Fruit fly (Drosophila melanogaster): ENCODE measurements around the gene Cyp4ae1.

Cyp4ae1 gene

dm6 chrX:2219899-2220298, 41.1 kb downstream of the Cyp4ae1 start (continued):
- TF ChIP-seq aop (GFP tag; IDR thresholded peaks at IDR 0.05) (no peak), Dref (GFP tag; IDR thresholded peaks at IDR 0.05) (no peak), CkIIα-i1 (GFP tag; IDR thresholded peaks at IDR 0.05) (no peak), CG12942 (GFP tag; optimal IDR thresholded peaks at IDR 0.05) (no peak), peb (GFP tag; IDR thresholded peaks at IDR 0.05) (no peak), CG15696 (tag; optimal IDR thresholded peaks at IDR 0.05) (no peak), al (GFP tag; IDR thresholded peaks at IDR 0.05) (no peak), ttk (GFP tag; IDR thresholded peaks at IDR 0.05) (0 out of 2 replicates have a peak, but pooled peaks have one; percentile 7), CG7271 (tag; optimal IDR thresholded peaks at IDR 0.05) (no peak), CG2116 (GFP tag; optimal IDR thresholded peaks at IDR 0.05) (no peak), ara (GFP tag; IDR thresholded peaks at IDR 0.05) (no peak), CG31441 (GFP tag; IDR thresholded peaks at IDR 0.05) (0 out of 2 replicates have a peak, but pooled peaks have one; percentile 22), en (GFP tag; optimal IDR thresholded peaks at IDR 0.05) (no peak), CG14050 (GFP tag; IDR thresholded peaks at IDR 0.05) (no peak), tna (GFP tag; IDR thresholded peaks at IDR 0.05; ENCODE audit: partially characterized antibody) (no peak), ap (GFP tag; IDR thresholded peaks at IDR 0.05) (no peak), lilli (GFP tag; optimal IDR thresholded peaks at IDR 0.05) (no peak)

- TF ChIP-seq CG11504 (tag; optimal IDR thresholded peaks at IDR 0.05): peak; percentile 41
- no peak for TF ChIP-seq kni (GFP tag; optimal IDR thresholded peaks at IDR 0.05)
- TF ChIP-seq insv (GFP tag; optimal IDR thresholded peaks at IDR 0.05): peak; percentile 57 to 95
- no peak for TF ChIP-seq ken (GFP tag; IDR thresholded peaks at IDR 0.05)
- no peak for TF ChIP-seq CG17612 (GFP tag; IDR thresholded peaks at IDR 0.05)
- TF ChIP-seq onecut (GFP tag; IDR thresholded peaks at IDR 0.05): no peak
- no peak for TF ChIP-seq ranshi (GFP tag; IDR thresholded peaks at IDR 0.05)
- no peak for TF ChIP-seq CG8478 (optimal IDR thresholded peaks at IDR 0.05)
- TF ChIP-seq zen (tag; optimal IDR thresholded peaks at IDR 0.05): peak; percentile 18
- no peak for TF ChIP-seq Hmx (GFP tag; optimal IDR thresholded peaks at IDR 0.05)
- peak; percentile 61 for TF ChIP-seq Elba2 (GFP tag; optimal IDR thresholded peaks at IDR 0.05)
- no peak for TF ChIP-seq wor (GFP tag; IDR thresholded peaks at IDR 0.05)
Observed at dm6 chrX:2221598-2221997, 42.8 kb downstream of the Cyp4ae1 start.

- TF ChIP-seq Spps (tag; optimal IDR thresholded peaks at IDR 0.05): peak; percentile 74
- TF ChIP-seq CG11696 (GFP tag; IDR thresholded peaks at IDR 0.05): 0 out of 2 replicates have a peak, but pooled peaks have one; percentile 16
- TF ChIP-seq Hr78 (GFP tag; optimal IDR thresholded peaks at IDR 0.05): no peak
- no peak for TF ChIP-seq odd (GFP tag; optimal IDR thresholded peaks at IDR 0.05)
- peak; percentile 44; the same call in 1 of the 2 replicates for TF ChIP-seq wor (GFP tag; IDR thresholded peaks at IDR 0.05)
- peak; percentile 86 for TF ChIP-seq CG31441 (GFP tag; IDR thresholded peaks at IDR 0.05)
- peak; percentile 38 for TF ChIP-seq disco-r (GFP tag; optimal IDR thresholded peaks at IDR 0.05)
- peak; percentile 62 for TF ChIP-seq btn (GFP tag; optimal IDR thresholded peaks at IDR 0.05)
- peak; percentile 68 for TF ChIP-seq bbx (GFP tag; IDR thresholded peaks at IDR 0.05; ENCODE audit: partially characterized antibody)
- peak; percentile 65 for TF ChIP-seq CG16815 (GFP tag; optimal IDR thresholded peaks at IDR 0.05)
- peak; percentile 59; the same call in 2 of the 3 replicates for TF ChIP-seq CG2889 (GFP tag; IDR thresholded peaks at IDR 0.05)
- no peak for TF ChIP-seq CG8478 (optimal IDR thresholded peaks at IDR 0.05)
- TF ChIP-seq pzg (GFP tag; optimal IDR thresholded peaks at IDR 0.05): peak; percentile 42
- peak; percentile 85 for TF ChIP-seq zfh1 (GFP tag; IDR thresholded peaks at IDR 0.05)
- 0 out of 3 replicates have a peak, but pooled peaks have one; percentile 27 for TF ChIP-seq CG34224 (GFP tag; IDR thresholded peaks at IDR 0.05; ENCODE audit: partially characterized antibody)
- peak; percentile 65 to 73 for TF ChIP-seq bsh (GFP tag; optimal IDR thresholded peaks at IDR 0.05)
- peak; percentile 62; the same call in 2 of the 3 replicates for TF ChIP-seq CG14050 (GFP tag; IDR thresholded peaks at IDR 0.05)
- peak; percentile 58 for TF ChIP-seq BEAF-32 (GFP tag; optimal IDR thresholded peaks at IDR 0.05)
- peak; percentile 86 for TF ChIP-seq CG15514 (GFP tag; optimal IDR thresholded peaks at IDR 0.05)
- peak; percentile 33 for TF ChIP-seq fu2 (GFP tag; optimal IDR thresholded peaks at IDR 0.05)
- TF ChIP-seq dati (GFP tag; IDR thresholded peaks at IDR 0.05): no peak
- peak; percentile 69 for TF ChIP-seq fd64A (GFP tag; optimal IDR thresholded peaks at IDR 0.05)
- TF ChIP-seq CG2116 (GFP tag; optimal IDR thresholded peaks at IDR 0.05): peak; percentile 38
- peak; percentile 52; the same call in 1 of the 2 replicates for TF ChIP-seq chm (GFP tag; IDR thresholded peaks at IDR 0.05)
Observed at dm6 chrX:2222181-2222790, 43.5 kb downstream of the Cyp4ae1 start, which contains the start of gene Vinc. Vinc (minus strand) TSS chrX:2222567.
